Fruit fly (Drosophila melanogaster) whole organism, embryonic: ENCODE data around the gene CG4009.

Source experiments
- Atf3 ChIP-seq: fragments of 200-800 bp; sonication (Bioruptor generic); optimal IDR thresholded peaks from 3 replicates; lab custom pipeline; 2016; ENCODE audit warnings: missing biosample characterization, missing genetic modification characterization
- Bgb ChIP-seq: fragments of 200-800 bp; sonication (Bioruptor generic); IDR thresholded peaks from 2 replicates; pipeline ENCODE4 v1.3.6; 2022; ENCODE audit warnings: missing biosample characterization, missing genetic modification characterization; ENCODE audit not compliant: partially characterized antibody
- CG10431 ChIP-seq: fragments of 200-800 bp; sonication (Bioruptor generic); optimal IDR thresholded peaks from 3 replicates; lab custom pipeline; 2018; ENCODE audit warnings: missing biosample characterization, mild to moderate bottlenecking, missing genetic modification characterization
- CG12104 ChIP-seq: fragments of 200-800 bp; sonication (Bioruptor generic); optimal IDR thresholded peaks from 3 replicates; lab custom pipeline; 2016; ENCODE audit warnings: missing biosample characterization, missing genetic modification characterization
- CG12219 ChIP-seq: fragments of 200-800 bp; sonication (Bioruptor generic); optimal IDR thresholded peaks from 3 replicates; lab custom pipeline; 2018; ENCODE audit warnings: missing biosample characterization, mild to moderate bottlenecking, missing genetic modification characterization
- CG12391 ChIP-seq: fragments of 200-800 bp; sonication (Bioruptor generic); optimal IDR thresholded peaks from 3 replicates; lab custom pipeline; 2018; ENCODE audit warnings: missing biosample characterization, mild to moderate bottlenecking, missing genetic modification characterization, moderate library complexity
- CG13123 ChIP-seq: fragments of 200-800 bp; sonication (Bioruptor generic); optimal IDR thresholded peaks from 2 replicates; lab custom pipeline; 2016; ENCODE audit warnings: missing biosample characterization, missing genetic modification characterization
- CG1529 ChIP-seq: fragments of 200-800 bp; sonication (Bioruptor generic); optimal IDR thresholded peaks from 3 replicates; lab custom pipeline; 2018; ENCODE audit warnings: missing biosample characterization, missing genetic modification characterization
- CG15479 ChIP-seq: fragments of 200-800 bp; sonication (Bioruptor generic); optimal IDR thresholded peaks from 3 replicates; lab custom pipeline; 2019; ENCODE audit warnings: missing biosample characterization, mild to moderate bottlenecking, missing genetic modification characterization, moderate library complexity
- CG16813 ChIP-seq: fragments of 200-800 bp; sonication (Bioruptor generic); IDR thresholded peaks from 3 replicates; pipeline ENCODE4 v1.3.6; 2022; ENCODE audit warnings: missing biosample characterization, missing genetic modification characterization; ENCODE audit not compliant: partially characterized antibody
- CG2875 ChIP-seq: fragments of 200-800 bp; sonication (Bioruptor generic); optimal IDR thresholded peaks from 2 replicates; lab custom pipeline; 2017; ENCODE audit warnings: missing biosample characterization, mild to moderate bottlenecking, missing genetic modification characterization, missing genetic modification reagents
- CG3163 ChIP-seq: fragments of 200-800 bp; sonication (Bioruptor generic); optimal IDR thresholded peaks from 3 replicates; lab custom pipeline; 2016; ENCODE audit warnings: missing biosample characterization, missing genetic modification characterization
- CG3995 ChIP-seq: fragments of 200-800 bp; sonication (Bioruptor generic); optimal IDR thresholded peaks from 3 replicates; lab custom pipeline; 2016; ENCODE audit warnings: missing biosample characterization, missing genetic modification characterization
- CG4328 ChIP-seq: fragments of 200-800 bp; sonication (Bioruptor generic); optimal IDR thresholded peaks from 3 replicates; lab custom pipeline; 2017; ENCODE audit warnings: missing biosample characterization, missing genetic modification reagents, missing genetic modification characterization
- CG4707 ChIP-seq: fragments of 200-800 bp; sonication (Bioruptor generic); optimal IDR thresholded peaks from 2 replicates; lab custom pipeline; 2018; ENCODE audit warnings: missing biosample characterization, mild to moderate bottlenecking, missing genetic modification characterization, moderate library complexity
- CG4820 ChIP-seq: fragments of 200-800 bp; sonication (Bioruptor generic); optimal IDR thresholded peaks from 3 replicates; lab custom pipeline; 2016; ENCODE audit warnings: missing biosample characterization, missing genetic modification characterization
- CG7987 ChIP-seq: fragments of 200-800 bp; sonication (Bioruptor generic); optimal IDR thresholded peaks from 2 replicates; lab custom pipeline; 2018; ENCODE audit warnings: missing biosample characterization, mild to moderate bottlenecking, missing genetic modification characterization, moderate library complexity
- Camta ChIP-seq: fragments of 200-800 bp; sonication (Bioruptor generic); optimal IDR thresholded peaks from 2 replicates; lab custom pipeline; 2016; ENCODE audit warnings: missing biosample characterization, missing genetic modification characterization
- Chrac-16 ChIP-seq: fragments of 200-800 bp; sonication (Bioruptor generic); optimal IDR thresholded peaks from 3 replicates; lab custom pipeline; 2016; ENCODE audit warnings: missing biosample characterization, missing genetic modification characterization
- Dad ChIP-seq: fragments of 200-800 bp; sonication (Bioruptor generic); optimal IDR thresholded peaks from 3 replicates; lab custom pipeline; 2016; ENCODE audit warnings: missing biosample characterization, missing genetic modification characterization
- Dref ChIP-seq: fragments of 200-800 bp; sonication (Bioruptor generic); IDR thresholded peaks from 2 replicates; pipeline ENCODE4 v1.3.6; 2022; ENCODE audit warnings: missing biosample characterization, missing genetic modification characterization
- Drgx ChIP-seq: fragments of 200-800 bp; sonication (Bioruptor generic); IDR thresholded peaks from 2 replicates; pipeline ENCODE4 v1.3.6; 2022; ENCODE audit warnings: missing biosample characterization, missing genetic modification characterization
- Ets65A ChIP-seq: fragments of 200-800 bp; sonication (Bioruptor generic); peaks from one replicate; lab custom pipeline; 2016; ENCODE audit warnings: missing biosample characterization, missing genetic modification characterization
- Ets97D ChIP-seq: fragments of 200-800 bp; sonication (Bioruptor generic); optimal IDR thresholded peaks from 3 replicates; lab custom pipeline; 2016; ENCODE audit warnings: missing biosample characterization, missing genetic modification characterization
- Fer2 ChIP-seq: fragments of 200-800 bp; sonication (Bioruptor generic); optimal IDR thresholded peaks from 2 replicates; lab custom pipeline; 2018; ENCODE audit warnings: missing biosample characterization, mild to moderate bottlenecking, missing genetic modification characterization, moderate library complexity
- Gsc ChIP-seq: fragments of 200-800 bp; sonication (Bioruptor generic); IDR thresholded peaks from 2 replicates; pipeline ENCODE4 v1.3.6; 2022; ENCODE audit warnings: missing biosample characterization, missing genetic modification characterization
- Lpt ChIP-seq: fragments of >200 bp; optimal IDR thresholded peaks from 2 replicates; lab custom pipeline; 2018; ENCODE audit warnings: missing biosample characterization, missing genetic modification characterization
- NC2β ChIP-seq: fragments of 200-800 bp; sonication (Bioruptor generic); optimal IDR thresholded peaks from 2 replicates; lab custom pipeline; 2016; ENCODE audit warnings: missing biosample characterization, missing genetic modification characterization
- Optix ChIP-seq: fragments of 200-800 bp; sonication (Bioruptor generic); IDR thresholded peaks from 3 replicates; pipeline ENCODE4 v1.3.6; 2022; ENCODE audit warnings: missing biosample characterization, missing genetic modification characterization
- Sin3A ChIP-seq: fragments of >200 bp; optimal IDR thresholded peaks from 2 replicates; lab custom pipeline; 2018
- TFAM ChIP-seq: fragments of 200-800 bp; sonication (Bioruptor generic); optimal IDR thresholded peaks from 2 replicates; lab custom pipeline; 2017; ENCODE audit warnings: missing biosample characterization, missing genetic modification characterization, inconsistent platforms
- Usf ChIP-seq: fragments of 200-800 bp; sonication (Bioruptor generic); optimal IDR thresholded peaks from 2 replicates; lab custom pipeline; 2017; ENCODE audit warnings: missing genotype, missing biosample characterization, missing genetic modification characterization
- Vsx1 ChIP-seq: fragments of 200-800 bp; sonication (Bioruptor generic); optimal IDR thresholded peaks from 2 replicates; lab custom pipeline; 2017; ENCODE audit warnings: missing biosample characterization, mild to moderate bottlenecking, missing genetic modification characterization, missing genetic modification reagents
- Xrp1 ChIP-seq: fragments of 200-800 bp; sonication (Bioruptor generic); IDR thresholded peaks from 2 replicates; pipeline ENCODE4 v1.3.6; 2022; ENCODE audit warnings: missing biosample characterization, missing genetic modification characterization
- az2 ChIP-seq: fragments of 200-800 bp; sonication (Bioruptor generic); optimal IDR thresholded peaks from 3 replicates; lab custom pipeline; 2016; ENCODE audit warnings: missing biosample characterization, missing genetic modification characterization
- bigmax ChIP-seq: fragments of 200-800 bp; sonication (Bioruptor generic); optimal IDR thresholded peaks from 2 replicates; lab custom pipeline; 2018; ENCODE audit warnings: missing biosample characterization, mild to moderate bottlenecking, missing genetic modification characterization
- bowl ChIP-seq: fragments of 200-800 bp; sonication (Bioruptor generic); IDR thresholded peaks from 2 replicates; pipeline ENCODE4 v1.3.6; 2022; ENCODE audit warnings: missing biosample characterization, missing genetic modification characterization
- dm ChIP-seq: fragments of 200-800 bp; sonication (Bioruptor generic); optimal IDR thresholded peaks from 3 replicates; lab custom pipeline; 2016; ENCODE audit warnings: missing biosample characterization, missing genetic modification characterization
- ftz-f1 ChIP-seq: fragments of 200-800 bp; sonication (Bioruptor generic); optimal IDR thresholded peaks from 2 replicates; lab custom pipeline; 2016; ENCODE audit warnings: missing biosample characterization, missing genetic modification characterization
- inv ChIP-seq: fragments of 200-800 bp; sonication (Bioruptor generic); IDR thresholded peaks from 2 replicates; pipeline ENCODE4 v1.3.6; 2022; ENCODE audit warnings: missing biosample characterization, missing genetic modification characterization; ENCODE audit not compliant: partially characterized antibody
- kah ChIP-seq: fragments of 200-800 bp; sonication (Bioruptor generic); optimal IDR thresholded peaks from 2 replicates; lab custom pipeline; 2018; ENCODE audit warnings: missing biosample characterization, mild to moderate bottlenecking, missing genetic modification characterization
- mam ChIP-seq: fragments of 200-800 bp; sonication (Bioruptor generic); optimal IDR thresholded peaks from 3 replicates; lab custom pipeline; 2016; ENCODE audit warnings: missing biosample characterization, missing genetic modification characterization
- onecut ChIP-seq: fragments of 200-800 bp; sonication (Bioruptor generic); IDR thresholded peaks from 2 replicates; pipeline ENCODE4 v1.3.6; 2022; ENCODE audit warnings: missing biosample characterization, missing genetic modification characterization
- prd ChIP-seq, 3 experiments: fragments of >200 bp in 2 of 3; fragments of 200-800 bp in 1 of 3; sonication (Bioruptor generic) in 1 of 3; optimal IDR thresholded peaks in 2 of 3; IDR thresholded peaks in 1 of 3; 2 replicates in 2 of 3; 3 replicates in 1 of 3; pipeline versions ENCODE4 v1.3.6 to Lab custom; 2017 to 2022; ENCODE audit warnings: missing biosample characterization in 1 of 3, missing genetic modification characterization in 1 of 3
- pum ChIP-seq: fragments of 200-800 bp; sonication (Bioruptor generic); optimal IDR thresholded peaks from 2 replicates; lab custom pipeline; 2016; ENCODE audit warnings: missing biosample characterization, missing genetic modification characterization
- sim ChIP-seq: fragments of 200-800 bp; sonication (Bioruptor generic); IDR thresholded peaks from 2 replicates; pipeline ENCODE4 v1.3.6; 2022; ENCODE audit warnings: missing biosample characterization, missing genetic modification characterization
- slou ChIP-seq: fragments of 200-800 bp; sonication (Bioruptor generic); optimal IDR thresholded peaks from 3 replicates; lab custom pipeline; 2016; ENCODE audit warnings: missing biosample characterization, missing genetic modification characterization
- sug ChIP-seq: fragments of 200-800 bp; optimal IDR thresholded peaks from 2 replicates; lab custom pipeline; 2019; ENCODE audit warnings: missing biosample characterization, mild to moderate bottlenecking, missing genetic modification characterization, moderate library complexity
- usp ChIP-seq: fragments of >200 bp; optimal IDR thresholded peaks from 2 replicates; lab custom pipeline; 2017; ENCODE audit warnings: missing biosample characterization, missing genetic modification characterization
- zf30C ChIP-seq: fragments of 200-800 bp; sonication (Bioruptor generic); optimal IDR thresholded peaks from 3 replicates; lab custom pipeline; 2018; ENCODE audit warnings: missing biosample characterization, mild to moderate bottlenecking, missing genetic modification characterization
- zfh1 ChIP-seq: fragments of 200-800 bp; sonication (Bioruptor generic); IDR thresholded peaks from 3 replicates; pipeline ENCODE4 v1.3.6; 2022; ENCODE audit warnings: missing biosample characterization, missing genetic modification characterization

Gene CG4009

dm6 chr3R:17052465-17053149 lies 16.8 kb upstream of the CG4009 start (continued):
- no peak for TF ChIP-seq Vsx1 (GFP tag; lab: Kevin White, UChicago)
- no peak for TF ChIP-seq CG12219
- no peak for TF ChIP-seq sug
- TF ChIP-seq CG2875 (GFP tag; lab: Kevin White, UChicago) = peak; percentile 6
- TF ChIP-seq Bgb (GFP tag; lab: Robert Waterston, UW) = no peak
- no peak for TF ChIP-seq TFAM (GFP tag; lab: Kevin White, UChicago)
- TF ChIP-seq onecut (GFP tag; lab: Robert Waterston, UW) = peak; percentile 18; the same call in 1 of the 2 replicates
- no peak for TF ChIP-seq Lpt (GFP tag; lab: Kevin White, UChicago)
- peak; percentile 73 for TF ChIP-seq CG12391 (tag; lab: Kevin White, UChicago)
- TF ChIP-seq CG1529 = peak; percentile 50
- TF ChIP-seq NC2β (GFP tag; lab: Kevin White, UChicago) = peak; percentile 14
- TF ChIP-seq Sin3A (lab: Kevin White, UChicago) = no peak
- TF ChIP-seq CG12104 (GFP tag; lab: Kevin White, UChicago) = no peak
- TF ChIP-seq Usf (GFP tag; lab: Kevin White, UChicago) = peak; percentile 56
- no peak for TF ChIP-seq Fer2 (tag; lab: Kevin White, UChicago)
- peak; percentile 44; the same call in 1 of the 3 replicates for TF ChIP-seq zfh1
- TF ChIP-seq dm (GFP tag; lab: Kevin White, UChicago) = no peak
- TF ChIP-seq Drgx = peak; percentile 12; the same call in 1 of the 2 replicates
- TF ChIP-seq CG4820 (GFP tag; lab: Kevin White, UChicago) = peak; percentile 49
- TF ChIP-seq Ets65A (GFP tag; lab: Kevin White, UChicago) = peak; percentile 75
- TF ChIP-seq pum (GFP tag; lab: Kevin White, UChicago) = peak; percentile 25
- TF ChIP-seq Atf3 (GFP tag; lab: Kevin White, UChicago) = peak; percentile 3
- TF ChIP-seq ftz-f1 (GFP tag; lab: Kevin White, UChicago) = no peak
- peak; percentile 79 for TF ChIP-seq kah (GFP tag; lab: Kevin White, UChicago)
- TF ChIP-seq Xrp1 (GFP tag; lab: Robert Waterston, UW) = peak; percentile 77
- no peak for TF ChIP-seq CG16813 (GFP tag; lab: Robert Waterston, UW)
- TF ChIP-seq Ets97D (GFP tag; lab: Kevin White, UChicago) = no peak
- peak; percentile 25 for TF ChIP-seq az2 (GFP tag; lab: Kevin White, UChicago)
- no peak for TF ChIP-seq CG15479 (GFP tag; lab: Kevin White, UChicago)
- TF ChIP-seq Optix (GFP tag; lab: Robert Waterston, UW) = 0 out of 3 replicates have a peak, but pooled peaks have one; percentile 24
- no peak for TF ChIP-seq slou
- TF ChIP-seq CG4328 (GFP tag; lab: Kevin White, UChicago) = no peak
- TF ChIP-seq Gsc (GFP tag; lab: Robert Waterston, UW) = no peak
- peak; percentile 16 for TF ChIP-seq CG13123 (GFP tag; lab: Kevin White, UChicago)
- peak; percentile 99 for TF ChIP-seq zf30C (GFP tag; lab: Kevin White, UChicago)
- TF ChIP-seq CG3163 (GFP tag; lab: Kevin White, UChicago) = no peak
- TF ChIP-seq mam = no peak
- TF ChIP-seq Dad (GFP tag; lab: Kevin White, UChicago) = peak; percentile 1
- TF ChIP-seq CG3995 (GFP tag; lab: Kevin White, UChicago) = no peak
- TF ChIP-seq Camta (GFP tag; lab: Kevin White, UChicago) = no peak
- no peak for TF ChIP-seq Dref
- TF ChIP-seq bigmax = no peak
- no peak for TF ChIP-seq bowl
- no peak for TF ChIP-seq CG10431 (GFP tag; lab: Kevin White, UChicago)
- TF ChIP-seq Chrac-16 = peak; percentile 48
- TF ChIP-seq prd (optimal IDR thresholded peaks at IDR 0.05; lab: Kevin White, UChicago) = no peak
- TF ChIP-seq prd (GFP tag; IDR thresholded peaks at IDR 0.05; lab: Robert Waterston, UW) = peak; percentile 75
- TF ChIP-seq CG4707 = no peak
- no peak for TF ChIP-seq sim (GFP tag; lab: Robert Waterston, UW)
- no peak for TF ChIP-seq usp (GFP tag; lab: Kevin White, UChicago)
- no peak for TF ChIP-seq CG7987
- TF ChIP-seq inv (GFP tag; lab: Robert Waterston, UW) = no peak
